Worm (Caenorhabditis elegans) whole organism, L2 larva: ENCODE measurements around the gene cnc-2.

Experiments
- aly-2 ChIP-seq: fragments of 150-350 bp; optimal IDR thresholded peaks from 2 replicates; lab custom pipeline; 2014; ENCODE audit warnings: missing biosample characterization, missing genetic modification characterization
- gmeb-1 ChIP-seq: fragments of 150-350 bp; optimal IDR thresholded peaks from 2 replicates; lab custom pipeline; 2014; ENCODE audit warnings: missing biosample characterization, missing genetic modification characterization
- lin-13 ChIP-seq: fragments of 150-350 bp; optimal IDR thresholded peaks from 2 replicates; lab custom pipeline; 2014; ENCODE audit warnings: missing biosample characterization, missing genetic modification reagents, missing genetic modification characterization
- nhr-23 ChIP-seq: fragments of 150-350 bp; optimal IDR thresholded peaks from 2 replicates; lab custom pipeline; 2014; ENCODE audit warnings: missing biosample characterization, missing genetic modification reagents, missing genetic modification characterization
- unc-62 ChIP-seq: fragments of 150-350 bp; optimal IDR thresholded peaks from 2 replicates; lab custom pipeline; 2014; ENCODE audit warnings: missing biosample characterization, missing genetic modification reagents, missing genetic modification characterization

DNA sequence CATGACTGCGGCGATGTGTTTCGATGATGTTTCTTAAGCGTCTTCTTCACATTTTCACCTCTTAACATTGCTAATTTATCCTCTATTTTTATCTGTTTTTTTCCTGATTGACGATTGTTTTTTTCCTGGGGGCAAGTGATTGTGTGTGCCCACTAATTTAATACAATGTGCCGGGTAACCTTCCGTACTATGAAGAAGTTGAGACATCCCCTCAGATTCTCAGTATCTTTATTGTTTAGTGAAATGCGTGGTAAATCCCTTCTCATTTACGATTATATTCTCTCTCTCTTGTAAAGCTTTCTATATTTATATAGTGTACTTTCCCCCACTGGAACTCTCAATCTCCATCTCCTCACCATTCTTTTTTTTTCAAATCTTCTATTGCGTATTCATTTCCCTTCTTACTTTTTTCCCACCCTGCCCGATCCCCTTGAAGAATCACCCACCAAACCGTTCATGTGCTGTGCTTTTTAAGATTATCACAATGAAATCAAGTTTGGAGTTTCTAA, 26.4 kb upstream of the cnc-2 start:
- TF ChIP-seq lin-13 (no peak), unc-62 (GFP tag; lab: Kevin White, UChicago) (no peak), aly-2 (tag; lab: Kevin White, UChicago) (no peak), gmeb-1 (no peak), nhr-23 (tag; lab: Kevin White, UChicago) (no peak)
